Fruit fly (Drosophila melanogaster): ENCODE data around the gene alpha-Est10.

- TF ChIP-seq CG15269 (tag; optimal IDR thresholded peaks at IDR 0.05), result no peak
- no peak for TF ChIP-seq Oaz (GFP tag; IDR thresholded peaks at IDR 0.05)
These were observed 54.8 kb downstream of the alpha-Est10 start for dm6 chr3R:7438869-7439268.
